Fruit fly (Drosophila melanogaster) whole organism, wandering third instar larva: ENCODE measurements around the gene CG7271.

Source experiments
- Abd-B ChIP-seq: fragments of >200 bp; optimal IDR thresholded peaks from 2 replicates; lab custom pipeline; 2017; ENCODE audit warnings: missing biosample characterization, missing genetic modification characterization
- CG32264 ChIP-seq: fragments of 200-800 bp; sonication (Bioruptor generic); optimal IDR thresholded peaks from 2 replicates; lab custom pipeline; 2016; ENCODE audit warnings: missing biosample characterization, missing genetic modification characterization
- CG9705 ChIP-seq: fragments of 200-800 bp; sonication (Bioruptor generic); optimal IDR thresholded peaks from 2 replicates; lab custom pipeline; 2018; ENCODE audit warnings: missing biosample characterization, mild to moderate bottlenecking, missing genetic modification characterization
- CrebA ChIP-seq: fragments of 200-800 bp; sonication (Bioruptor generic); optimal IDR thresholded peaks from 2 replicates; lab custom pipeline; 2016; ENCODE audit warnings: missing biosample characterization, mild to moderate bottlenecking, missing genetic modification characterization, borderline replicate concordance
- Dfd ChIP-seq: fragments of >200 bp; optimal IDR thresholded peaks from 2 replicates; lab custom pipeline; 2017; ENCODE audit warnings: missing biosample characterization, missing genetic modification characterization
- Dif ChIP-seq: fragments of 200-275, 200-300 bp; sonication (Bioruptor generic); optimal IDR thresholded peaks from 2 replicates; lab custom pipeline; 2018; ENCODE audit warnings: missing biosample characterization, missing genetic modification characterization; ENCODE audit not compliant: partially characterized antibody
- GATAd ChIP-seq: sonication (Bioruptor generic); optimal IDR thresholded peaks from 2 replicates; lab custom pipeline; 2016; ENCODE audit warnings: missing biosample characterization, missing genetic modification characterization
- HLH106 ChIP-seq: fragments of 200-800 bp; optimal IDR thresholded peaks from 3 replicates; lab custom pipeline; 2019; ENCODE audit warnings: missing biosample characterization, mild to moderate bottlenecking, missing genetic modification characterization, moderate library complexity
- Hnf4 ChIP-seq: fragments of 200-800 bp; sonication (Bioruptor generic); optimal IDR thresholded peaks from 2 replicates; lab custom pipeline; 2016; ENCODE audit warnings: missing biosample characterization, mild to moderate bottlenecking, missing genetic modification characterization
- Hr78 ChIP-seq: fragments of >200 bp; optimal IDR thresholded peaks from 2 replicates; lab custom pipeline; 2017; ENCODE audit warnings: missing biosample characterization, missing genetic modification characterization
- Hr83 ChIP-seq: fragments of 200-300 bp; sonication (Bioruptor generic); optimal IDR thresholded peaks from 2 replicates; lab custom pipeline; 2016; ENCODE audit warnings: missing biosample characterization, mild to moderate bottlenecking, missing genetic modification characterization, moderate library complexity; ENCODE audit not compliant: poor library complexity, severe bottlenecking
- Jra ChIP-seq: sonication (Bioruptor generic); optimal IDR thresholded peaks from 2 replicates; lab custom pipeline; 2016; ENCODE audit warnings: missing biosample characterization, missing genetic modification characterization
- Mio ChIP-seq: sonication (Bioruptor generic); optimal IDR thresholded peaks from 2 replicates; lab custom pipeline; 2016; ENCODE audit warnings: missing biosample characterization, missing genetic modification characterization
- Myc ChIP-seq: fragments of >200 bp; optimal IDR thresholded peaks from 2 replicates; lab custom pipeline; 2017
- N ChIP-seq: fragments of >200 bp; optimal IDR thresholded peaks from 2 replicates; lab custom pipeline; 2018; ENCODE audit warnings: missing biosample characterization, missing external identifiers, missing genetic modification characterization
- OdsH ChIP-seq: fragments of 200-800 bp; sonication (Bioruptor generic); optimal IDR thresholded peaks from 2 replicates; lab custom pipeline; 2016; ENCODE audit warnings: missing biosample characterization, mild to moderate bottlenecking, missing genetic modification characterization
- Sp1 ChIP-seq: fragments of 200-800 bp; sonication (Bioruptor generic); optimal IDR thresholded peaks from 3 replicates; lab custom pipeline; 2019; ENCODE audit warnings: missing biosample characterization, mild to moderate bottlenecking, missing genetic modification characterization, moderate library complexity
- br ChIP-seq: fragments of 200-800 bp; sonication (Bioruptor generic); optimal IDR thresholded peaks from 2 replicates; lab custom pipeline; 2016; ENCODE audit warnings: missing biosample characterization, missing genetic modification characterization
- brk ChIP-seq: fragments of 200-800 bp; sonication (Bioruptor generic); optimal IDR thresholded peaks from 2 replicates; lab custom pipeline; 2016; ENCODE audit warnings: missing biosample characterization, mild to moderate bottlenecking, missing genetic modification characterization
- dl ChIP-seq, 2 experiments: fragments of 175-275, 200-275 bp in 1 of 2; fragments of 200-275 bp in 1 of 2; sonication (Bioruptor generic); optimal IDR thresholded peaks; lab custom pipeline; 2018; ENCODE audit warnings: mild to moderate bottlenecking in 2 of 2, missing biosample characterization in 2 of 2, missing genetic modification characterization in 2 of 2, moderate library complexity in 2 of 2; ENCODE audit not compliant: partially characterized antibody in 2 of 2, insufficient read depth in 1 of 2
- dmrt93B ChIP-seq: fragments of 200-800 bp; sonication (Bioruptor generic); optimal IDR thresholded peaks from 2 replicates; lab custom pipeline; 2018; ENCODE audit warnings: missing biosample characterization, mild to moderate bottlenecking, missing genetic modification characterization
- dsf ChIP-seq: sonication (Bioruptor generic); optimal IDR thresholded peaks from 2 replicates; lab custom pipeline; 2016; ENCODE audit warnings: missing biosample characterization, missing genetic modification characterization, borderline replicate concordance
- foxo ChIP-seq, 2 experiments: fragments of 200-800 bp; sonication (Bioruptor generic); optimal IDR thresholded peaks; 2 replicates in 1 of 2; 3 replicates in 1 of 2; lab custom pipeline; 2016 to 2017; ENCODE audit warnings: missing biosample characterization in 2 of 2, missing genetic modification characterization in 2 of 2
- fru ChIP-seq: fragments of 200-800 bp; sonication (Bioruptor generic); optimal IDR thresholded peaks from 3 replicates; lab custom pipeline; 2016; ENCODE audit warnings: missing biosample characterization, mild to moderate bottlenecking, missing genetic modification characterization
- jim ChIP-seq: fragments of 175-275, 200-325 bp; sonication (Bioruptor generic); optimal IDR thresholded peaks from 2 replicates; lab custom pipeline; 2016; ENCODE audit warnings: missing biosample characterization, mild to moderate bottlenecking, missing genetic modification characterization
- lola ChIP-seq: fragments of >200 bp; optimal IDR thresholded peaks from 2 replicates; lab custom pipeline; 2017; ENCODE audit warnings: missing biosample characterization, missing genetic modification characterization
- pan ChIP-seq: fragments of >200 bp; optimal IDR thresholded peaks from 2 replicates; lab custom pipeline; 2017
- psq ChIP-seq: fragments of 200-800 bp; sonication (Bioruptor generic); optimal IDR thresholded peaks from 3 replicates; lab custom pipeline; 2017; ENCODE audit warnings: missing biosample characterization, mild to moderate bottlenecking, missing genetic modification characterization, moderate library complexity
- rgr ChIP-seq: fragments of 200-800 bp; sonication (Bioruptor generic); optimal IDR thresholded peaks from 3 replicates; lab custom pipeline; 2016; ENCODE audit warnings: missing biosample characterization, mild to moderate bottlenecking, missing genetic modification characterization
- sage ChIP-seq: fragments of 200-800 bp; sonication (Bioruptor generic); optimal IDR thresholded peaks from 2 replicates; lab custom pipeline; 2016; ENCODE audit warnings: missing biosample characterization, mild to moderate bottlenecking, missing genetic modification characterization
- sv ChIP-seq: fragments of 200-800 bp; sonication (Bioruptor generic); optimal IDR thresholded peaks from 3 replicates; lab custom pipeline; 2016; ENCODE audit warnings: missing biosample characterization, missing genetic modification characterization
- tai ChIP-seq: sonication (Bioruptor generic); optimal IDR thresholded peaks from 2 replicates; lab custom pipeline; 2016; ENCODE audit warnings: missing biosample characterization, missing genetic modification characterization
- usp ChIP-seq: fragments of >200 bp; optimal IDR thresholded peaks from 2 replicates; lab custom pipeline; 2017; ENCODE audit warnings: missing biosample characterization, missing genetic modification characterization
- woc ChIP-seq: sonication (Bioruptor generic); optimal IDR thresholded peaks from 2 replicates; lab custom pipeline; 2016; ENCODE audit warnings: missing biosample characterization, mild to moderate bottlenecking, missing genetic modification characterization

Gene CG7271

DNA sequence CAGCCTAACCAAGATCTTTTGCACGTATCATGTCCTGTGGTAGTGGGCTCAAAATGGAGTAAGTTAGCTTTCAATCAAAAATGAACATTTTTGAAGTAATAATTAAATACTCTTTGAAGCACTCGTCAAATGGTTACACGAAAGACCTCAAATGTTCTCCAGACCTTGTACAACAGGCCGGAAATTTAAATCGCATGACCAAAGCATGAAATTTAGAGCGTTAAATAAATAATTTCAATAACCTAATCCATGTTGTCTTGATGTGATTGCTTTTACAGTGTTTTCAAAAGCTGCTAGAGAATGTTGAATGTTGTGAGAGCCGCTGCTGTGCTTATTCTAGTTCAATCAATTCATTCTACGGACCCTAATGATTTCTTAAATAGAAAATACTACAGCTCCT, 16.6 kb downstream of the CG7271 start, which contains the start of gene CG18233:
Gene CG18233, plus strand, starts transcription at position 301 of the 400 bp plus-strand sequence.
- TF ChIP-seq psq (GFP tag; lab: Kevin White, UChicago), result no peak
- TF ChIP-seq Sp1 (GFP tag; lab: Kevin White, UChicago), result no peak
- TF ChIP-seq Hr78 (GFP tag; lab: Kevin White, UChicago), result no peak
- no peak for TF ChIP-seq Dif (GFP tag; lab: Kevin White, UChicago)
- TF ChIP-seq br (GFP tag; lab: Kevin White, UChicago), result no peak
- TF ChIP-seq Dfd (GFP tag; lab: Kevin White, UChicago), result no peak
- no peak for TF ChIP-seq Abd-B (GFP tag; lab: Kevin White, UChicago)
- no peak for TF ChIP-seq CG9705 (GFP tag; lab: Kevin White, UChicago)
- TF ChIP-seq woc, result no peak
- no peak for TF ChIP-seq fru (GFP tag; lab: Kevin White, UChicago)
- no peak for TF ChIP-seq GATAd
- no peak for TF ChIP-seq dsf
- no peak for TF ChIP-seq HLH106 (tag; lab: Kevin White, UChicago)
- TF ChIP-seq brk (GFP tag; lab: Kevin White, UChicago), result no peak
- TF ChIP-seq foxo (GFP tag; optimal IDR thresholded peaks at IDR 0.05; lab: Kevin White, UChicago), result no peak
- no peak for TF ChIP-seq Hnf4 (GFP tag; lab: Kevin White, UChicago)
- no peak for TF ChIP-seq OdsH
- TF ChIP-seq sage (GFP tag; lab: Kevin White, UChicago), result no peak
- no peak for TF ChIP-seq sv (GFP tag; lab: Kevin White, UChicago)
- no peak for TF ChIP-seq dl (GFP tag; optimal IDR thresholded peaks at IDR 0.05; lab: Kevin White, UChicago; ENCODE audit: insufficient read depth in 1 of 2, partially characterized antibody in 2 of 2)

DNA sequence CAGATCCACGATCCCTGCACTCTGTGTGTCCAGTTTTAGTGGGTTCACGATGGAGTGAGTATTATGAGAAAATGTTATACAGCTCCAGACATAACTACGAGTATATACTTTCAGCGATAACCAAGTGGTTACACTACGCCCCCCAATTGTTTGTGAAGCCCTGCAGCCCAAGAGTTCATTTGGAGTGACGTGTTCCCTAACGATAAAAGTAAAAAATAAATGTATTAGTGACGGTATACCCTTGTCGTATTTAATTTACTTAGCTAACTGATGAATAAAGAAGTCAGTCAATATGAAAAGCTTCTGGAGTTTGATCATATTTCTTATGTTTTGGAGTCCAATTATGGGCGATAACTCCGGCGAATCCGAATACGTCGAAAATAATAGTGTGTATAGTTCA, 18.6 kb downstream of the CG7271 start, which contains the start of gene CG18231:
Gene CG18231, plus strand, starts transcription at position 301 of the 400 bp plus-strand sequence.
- TF ChIP-seq OdsH, result no peak
- no peak for TF ChIP-seq dsf
- TF ChIP-seq pan (lab: Kevin White, UChicago), result no peak
- no peak for TF ChIP-seq woc
- TF ChIP-seq HLH106 (tag; lab: Kevin White, UChicago), result no peak
- TF ChIP-seq sage (GFP tag; lab: Kevin White, UChicago), result no peak
- TF ChIP-seq CG9705 (GFP tag; lab: Kevin White, UChicago), result no peak
- TF ChIP-seq dl (GFP tag; optimal IDR thresholded peaks at IDR 0.05; lab: Kevin White, UChicago; ENCODE audit: insufficient read depth in 1 of 2, partially characterized antibody in 2 of 2), result no peak
- TF ChIP-seq sv (GFP tag; lab: Kevin White, UChicago), result no peak
- no peak for TF ChIP-seq br (GFP tag; lab: Kevin White, UChicago)
- TF ChIP-seq Mio, result no peak
- no peak for TF ChIP-seq Abd-B (GFP tag; lab: Kevin White, UChicago)

DNA sequence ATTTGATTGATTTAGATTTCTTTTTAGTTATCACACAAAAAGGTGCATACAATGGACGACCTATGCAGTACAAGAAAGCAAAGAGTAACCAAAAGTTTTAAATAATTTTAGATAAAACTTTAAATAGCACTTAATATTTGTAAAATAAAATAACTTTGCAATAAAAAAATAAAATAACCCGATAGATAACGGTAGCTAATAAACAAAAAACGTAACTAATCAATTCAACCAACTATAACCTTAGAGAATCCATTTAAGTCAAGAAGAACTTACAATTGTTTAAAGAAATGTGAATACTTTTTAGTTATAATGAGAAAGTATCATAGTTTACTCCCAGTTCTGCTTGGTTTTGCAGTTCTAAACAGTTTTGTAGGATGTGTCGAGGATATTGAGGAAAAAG, 20.8 kb downstream of the CG7271 start, which contains the start of gene CG32201:
Gene CG32201, plus strand, starts transcription at position 301 of the 400 bp plus-strand sequence.
- TF ChIP-seq Jra (GFP tag; lab: Kevin White, UChicago) (no peak), GATAd (no peak), Hr83 (GFP tag; lab: Kevin White, UChicago) (no peak), jim (GFP tag; lab: Kevin White, UChicago) (no peak), Sp1 (GFP tag; lab: Kevin White, UChicago) (no peak), Dfd (GFP tag; lab: Kevin White, UChicago) (no peak), N (GFP tag; lab: Kevin White, UChicago) (no peak), sv (GFP tag; lab: Kevin White, UChicago) (no peak), CrebA (GFP tag; lab: Kevin White, UChicago) (no peak), psq (GFP tag; lab: Kevin White, UChicago) (no peak), dsf (no peak), tai (GFP tag; lab: Kevin White, UChicago) (no peak), HLH106 (tag; lab: Kevin White, UChicago) (no peak), lola (GFP tag; lab: Kevin White, UChicago) (no peak), Mio (no peak), CG32264 (GFP tag; lab: Kevin White, UChicago) (no peak)
- TF ChIP-seq, all 38 proteins: peak for 0

DNA sequence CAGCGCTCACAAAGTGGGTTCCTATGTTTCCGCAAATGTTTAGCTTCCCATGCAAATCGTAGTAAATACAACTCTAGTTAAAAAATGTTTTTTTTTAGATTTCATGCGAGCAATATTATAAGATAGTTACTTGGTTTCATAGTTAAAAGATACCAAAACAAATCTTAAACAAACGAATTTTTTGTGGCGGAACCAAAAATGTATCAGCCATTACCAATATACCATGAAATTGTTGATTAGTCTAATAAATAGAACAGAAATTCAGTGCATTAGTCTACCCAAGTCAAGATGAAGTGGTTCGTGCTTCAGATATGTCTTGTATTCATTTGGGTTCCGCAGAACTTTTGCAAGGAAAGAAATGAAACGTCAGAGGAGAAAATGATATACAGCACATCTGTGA, 23.0 kb downstream of the CG7271 start, which contains the start of gene CG32199:
Gene CG32199, plus strand, starts transcription at position 301 of the 400 bp plus-strand sequence.
- no peak for TF ChIP-seq Jra (GFP tag; lab: Kevin White, UChicago)
- no peak for TF ChIP-seq OdsH
- TF ChIP-seq foxo (GFP tag; optimal IDR thresholded peaks at IDR 0.05; lab: Kevin White, UChicago), result no peak
- TF ChIP-seq Dif (GFP tag; lab: Kevin White, UChicago), result no peak
- TF ChIP-seq usp (GFP tag; lab: Kevin White, UChicago), result no peak
- no peak for TF ChIP-seq fru (GFP tag; lab: Kevin White, UChicago)
- TF ChIP-seq Myc, result no peak
- TF ChIP-seq dmrt93B (GFP tag; lab: Kevin White, UChicago), result no peak
- no peak for TF ChIP-seq rgr
- TF ChIP-seq woc, result no peak
- no peak for TF ChIP-seq Hr78 (GFP tag; lab: Kevin White, UChicago)
- no peak for TF ChIP-seq Dfd (GFP tag; lab: Kevin White, UChicago)
- no peak for TF ChIP-seq Abd-B (GFP tag; lab: Kevin White, UChicago)
- TF ChIP-seq brk (GFP tag; lab: Kevin White, UChicago), result no peak
- TF ChIP-seq Mio, result no peak
- no peak for TF ChIP-seq sv (GFP tag; lab: Kevin White, UChicago)
